Fruit fly (Drosophila melanogaster) whole organism, embryonic: ENCODE data around the gene cpb.

ENCODE experiments used
- BEAF-32 ChIP-seq: fragments of 200-800 bp; sonication (Bioruptor generic); optimal IDR thresholded peaks from 3 replicates; lab custom pipeline; 2017; ENCODE audit warnings: missing biosample characterization, missing genetic modification characterization, mild to moderate bottlenecking, moderate library complexity, missing genetic modification reagents
- CG10321 ChIP-seq: fragments of 200-800 bp; sonication (Bioruptor generic); IDR thresholded peaks from 2 replicates; pipeline ENCODE4 v1.3.6; 2022; ENCODE audit warnings: missing biosample characterization, missing genetic modification characterization
- CG13123 ChIP-seq: fragments of 200-800 bp; sonication (Bioruptor generic); optimal IDR thresholded peaks from 2 replicates; lab custom pipeline; 2016; ENCODE audit warnings: missing biosample characterization, missing genetic modification characterization
- CG13287 ChIP-seq: fragments of 200-800 bp; sonication (Bioruptor generic); IDR thresholded peaks from 2 replicates; pipeline ENCODE4 v1.3.6; 2022; ENCODE audit warnings: missing biosample characterization, missing genetic modification characterization; ENCODE audit not compliant: partially characterized antibody
- CG15514 ChIP-seq: fragments of 200-800 bp; sonication (Bioruptor generic); optimal IDR thresholded peaks from 3 replicates; lab custom pipeline; 2017; ENCODE audit warnings: missing biosample characterization, missing genetic modification characterization, mild to moderate bottlenecking, moderate library complexity, missing genetic modification reagents
- CG15601 ChIP-seq: fragments of 200-800 bp; sonication (Bioruptor generic); optimal IDR thresholded peaks from 3 replicates; lab custom pipeline; 2019; ENCODE audit warnings: missing biosample characterization, mild to moderate bottlenecking, missing genetic modification characterization, moderate library complexity
- CG17361 ChIP-seq: fragments of 200-800 bp; sonication (Bioruptor generic); IDR thresholded peaks from 3 replicates; pipeline ENCODE4 v1.3.6; 2022; ENCODE audit warnings: missing biosample characterization, missing genetic modification characterization
- CG17829 ChIP-seq: fragments of 200-800 bp; optimal IDR thresholded peaks from 2 replicates; lab custom pipeline; 2019; ENCODE audit warnings: missing biosample characterization, mild to moderate bottlenecking, missing genetic modification characterization, moderate library complexity
- CG2129 ChIP-seq: fragments of 200-800 bp; sonication (Bioruptor generic); IDR thresholded peaks from 2 replicates; pipeline ENCODE4 v1.3.6; 2022; ENCODE audit warnings: missing biosample characterization, missing genetic modification characterization; ENCODE audit not compliant: partially characterized antibody
- CG30403 ChIP-seq: fragments of 200-800 bp; sonication (Bioruptor generic); optimal IDR thresholded peaks from 3 replicates; lab custom pipeline; 2016; ENCODE audit warnings: missing biosample characterization, missing genetic modification characterization
- CG3281 ChIP-seq: fragments of 200-800 bp; sonication (Bioruptor generic); optimal IDR thresholded peaks from 3 replicates; lab custom pipeline; 2017; ENCODE audit warnings: missing biosample characterization, mild to moderate bottlenecking, missing genetic modification characterization
- CG3847 ChIP-seq: fragments of 200-800 bp; sonication (Bioruptor generic); IDR thresholded peaks from 2 replicates; pipeline ENCODE4 v1.3.6; 2022; ENCODE audit warnings: missing biosample characterization, missing genetic modification characterization
- CG3995 ChIP-seq: fragments of 200-800 bp; sonication (Bioruptor generic); optimal IDR thresholded peaks from 3 replicates; lab custom pipeline; 2016; ENCODE audit warnings: missing biosample characterization, missing genetic modification characterization
- CG4328 ChIP-seq: fragments of 200-800 bp; sonication (Bioruptor generic); optimal IDR thresholded peaks from 3 replicates; lab custom pipeline; 2017; ENCODE audit warnings: missing biosample characterization, missing genetic modification reagents, missing genetic modification characterization
- CG6175 ChIP-seq: fragments of 200-800 bp; sonication (Bioruptor generic); IDR thresholded peaks from 3 replicates; pipeline ENCODE4 v1.3.6; 2022; ENCODE audit warnings: missing biosample characterization, missing genetic modification characterization
- CG7987 ChIP-seq: fragments of 200-800 bp; sonication (Bioruptor generic); optimal IDR thresholded peaks from 2 replicates; lab custom pipeline; 2018; ENCODE audit warnings: missing biosample characterization, mild to moderate bottlenecking, missing genetic modification characterization, moderate library complexity
- CG8290 ChIP-seq, 3 experiments: fragments of 200-800 bp; sonication (Bioruptor generic); optimal IDR thresholded peaks; 2 replicates each; lab custom pipeline; 2016 to 2019; ENCODE audit warnings: missing biosample characterization in 3 of 3, missing genetic modification characterization in 3 of 3, mild to moderate bottlenecking in 2 of 3, moderate library complexity in 1 of 3
- CG8359 ChIP-seq: fragments of 200-800 bp; sonication (Bioruptor generic); optimal IDR thresholded peaks from 2 replicates; lab custom pipeline; 2017; ENCODE audit warnings: missing biosample characterization, mild to moderate bottlenecking, missing genetic modification characterization, borderline replicate concordance
- Dp ChIP-seq: fragments of 200-800 bp; sonication (Bioruptor generic); optimal IDR thresholded peaks from 2 replicates; lab custom pipeline; 2018; ENCODE audit warnings: missing biosample characterization, mild to moderate bottlenecking, missing genetic modification characterization, moderate library complexity
- ERR ChIP-seq: fragments of 200-800 bp; sonication (Bioruptor generic); optimal IDR thresholded peaks from 2 replicates; lab custom pipeline; 2016; ENCODE audit warnings: missing biosample characterization, missing genetic modification characterization
- Ets65A ChIP-seq: fragments of 200-800 bp; sonication (Bioruptor generic); peaks from one replicate; lab custom pipeline; 2016; ENCODE audit warnings: missing biosample characterization, missing genetic modification characterization
- HLH54F ChIP-seq: fragments of 200-800 bp; sonication (Bioruptor generic); optimal IDR thresholded peaks from 3 replicates; lab custom pipeline; 2016; ENCODE audit warnings: missing biosample characterization, missing genetic modification characterization
- Med ChIP-seq: fragments of 200-800 bp; sonication (Bioruptor generic); peaks from one replicate; lab custom pipeline; 2016; ENCODE audit warnings: missing biosample characterization, missing genetic modification characterization, mild to moderate bottlenecking, inconsistent platforms, moderate library complexity
- Oaz ChIP-seq: fragments of 200-800 bp; sonication (Bioruptor generic); IDR thresholded peaks from 2 replicates; pipeline ENCODE4 v1.3.6; 2022; ENCODE audit warnings: missing biosample characterization, missing genetic modification characterization
- ab ChIP-seq: fragments of 200-800 bp; sonication (Bioruptor generic); optimal IDR thresholded peaks from 2 replicates; lab custom pipeline; 2016; ENCODE audit warnings: missing biosample characterization, missing genetic modification characterization
- abd-A ChIP-seq: fragments of 200-800 bp; sonication (Bioruptor generic); optimal IDR thresholded peaks from 3 replicates; lab custom pipeline; 2019; ENCODE audit warnings: missing biosample characterization, mild to moderate bottlenecking, missing genetic modification characterization, moderate library complexity
- al ChIP-seq: fragments of 200-800 bp; sonication (Bioruptor generic); IDR thresholded peaks from 2 replicates; pipeline ENCODE4 v1.3.6; 2022; ENCODE audit warnings: missing biosample characterization, missing genetic modification characterization
- ash1 ChIP-seq: fragments of 200-800 bp; sonication (Bioruptor generic); optimal IDR thresholded peaks from 2 replicates; lab custom pipeline; 2018; ENCODE audit warnings: missing biosample characterization, mild to moderate bottlenecking, missing genetic modification characterization
- dpn ChIP-seq, 2 experiments: fragments of 200-800 bp; sonication (Bioruptor generic); optimal IDR thresholded peaks; 3 replicates each; lab custom pipeline; 2016; ENCODE audit warnings: missing biosample characterization in 2 of 2, missing genetic modification characterization in 2 of 2
- en ChIP-seq: fragments of 200-800 bp; sonication (Bioruptor generic); optimal IDR thresholded peaks from 2 replicates; lab custom pipeline; 2016; ENCODE audit warnings: missing biosample characterization, missing genetic modification characterization
- ham ChIP-seq: fragments of 200-800 bp; sonication (Bioruptor generic); IDR thresholded peaks from 2 replicates; pipeline ENCODE4 v1.3.6; 2022; ENCODE audit warnings: missing biosample characterization, missing genetic modification characterization
- jing ChIP-seq: fragments of 200-800 bp; sonication (Bioruptor generic); optimal IDR thresholded peaks from 2 replicates; lab custom pipeline; 2018; ENCODE audit warnings: missing biosample characterization, mild to moderate bottlenecking, missing genetic modification characterization
- kah ChIP-seq: fragments of 200-800 bp; sonication (Bioruptor generic); optimal IDR thresholded peaks from 2 replicates; lab custom pipeline; 2018; ENCODE audit warnings: missing biosample characterization, mild to moderate bottlenecking, missing genetic modification characterization
- lab ChIP-seq: fragments of 200-800 bp; sonication (Bioruptor generic); optimal IDR thresholded peaks from 3 replicates; lab custom pipeline; 2017; ENCODE audit warnings: missing biosample characterization, missing genetic modification characterization, mild to moderate bottlenecking, moderate library complexity, missing genetic modification reagents
- lbe ChIP-seq: fragments of 200-800 bp; sonication (Bioruptor generic); optimal IDR thresholded peaks from 2 replicates; lab custom pipeline; 2016; ENCODE audit warnings: missing biosample characterization, mild to moderate bottlenecking, missing genetic modification characterization
- mirr ChIP-seq: fragments of 200-800 bp; sonication (Bioruptor generic); optimal IDR thresholded peaks from 3 replicates; lab custom pipeline; 2018; ENCODE audit warnings: missing biosample characterization, mild to moderate bottlenecking, missing genetic modification characterization
- nom ChIP-seq: fragments of 200-800 bp; sonication (Bioruptor generic); optimal IDR thresholded peaks from 2 replicates; lab custom pipeline; 2017; ENCODE audit warnings: missing biosample characterization, missing genetic modification characterization, mild to moderate bottlenecking, moderate library complexity, missing genetic modification reagents
- oc ChIP-seq: fragments of 200-800 bp; sonication (Bioruptor generic); optimal IDR thresholded peaks from 2 replicates; lab custom pipeline; 2018; ENCODE audit warnings: missing biosample characterization, mild to moderate bottlenecking, missing genetic modification characterization, moderate library complexity
- onecut ChIP-seq: fragments of 200-800 bp; sonication (Bioruptor generic); IDR thresholded peaks from 2 replicates; pipeline ENCODE4 v1.3.6; 2022; ENCODE audit warnings: missing biosample characterization, missing genetic modification characterization
- pfk ChIP-seq: fragments of 200-800 bp; sonication (Bioruptor generic); optimal IDR thresholded peaks from 2 replicates; lab custom pipeline; 2018; ENCODE audit warnings: missing biosample characterization, mild to moderate bottlenecking, missing genetic modification characterization, moderate library complexity
- phol ChIP-seq: fragments of 200-800 bp; sonication (Bioruptor generic); optimal IDR thresholded peaks from 3 replicates; lab custom pipeline; 2018; ENCODE audit warnings: missing biosample characterization, mild to moderate bottlenecking, missing genetic modification characterization, moderate library complexity
- scrt ChIP-seq: fragments of 200-800 bp; sonication (Bioruptor generic); optimal IDR thresholded peaks from 2 replicates; lab custom pipeline; 2018; ENCODE audit warnings: missing biosample characterization, mild to moderate bottlenecking, missing genetic modification characterization, moderate library complexity
- sqz ChIP-seq: fragments of 200-800 bp; sonication (Bioruptor generic); optimal IDR thresholded peaks from 3 replicates; lab custom pipeline; 2018; ENCODE audit warnings: missing biosample characterization, mild to moderate bottlenecking, missing genetic modification characterization
- ssp ChIP-seq: fragments of 200-800 bp; sonication (Bioruptor generic); IDR thresholded peaks from 2 replicates; pipeline ENCODE4 v1.3.6; 2022; ENCODE audit warnings: missing biosample characterization, missing genetic modification characterization
- zfh1 ChIP-seq: fragments of 200-800 bp; sonication (Bioruptor generic); IDR thresholded peaks from 3 replicates; pipeline ENCODE4 v1.3.6; 2022; ENCODE audit warnings: missing biosample characterization, missing genetic modification characterization

cpb gene

DNA sequence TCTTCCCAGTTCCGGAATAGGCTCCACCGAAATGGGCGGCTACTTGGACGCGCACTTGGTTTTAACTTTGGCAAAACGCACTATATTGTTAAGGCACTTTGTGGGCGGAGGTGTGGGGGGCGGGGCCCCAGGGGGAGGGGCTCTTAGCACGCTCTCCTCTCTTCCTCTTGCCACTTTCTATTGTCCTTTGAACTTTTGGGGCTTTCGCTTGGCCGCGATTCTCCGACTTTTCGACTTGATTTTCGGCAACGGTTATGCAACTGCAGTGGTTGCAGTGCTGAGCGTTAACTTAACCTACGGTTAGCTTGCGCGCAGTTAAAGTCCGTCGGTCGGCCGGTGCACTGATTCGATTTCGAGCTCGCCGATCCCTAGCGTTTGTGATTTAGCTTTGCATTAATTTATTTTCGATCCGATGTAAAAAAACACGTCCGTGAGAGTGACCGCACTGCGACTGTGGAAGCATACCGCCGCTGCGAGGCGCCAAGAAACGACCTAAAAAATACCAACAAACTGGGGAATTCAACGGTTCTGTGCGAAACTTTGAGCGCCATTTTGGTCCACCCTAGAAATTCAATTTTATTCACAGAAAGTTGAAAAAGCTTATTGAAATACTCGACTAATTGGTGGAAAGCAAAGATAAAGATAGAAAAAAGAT is 19.4 kb downstream of the cpb start, which contains the start of gene Rim2 (continued):
- TF ChIP-seq dpn (GFP tag; optimal IDR thresholded peaks at IDR 0.05; lab: Kevin White, UChicago) (peak in 1 of 2 experiments; percentile 21), al (GFP tag; lab: Robert Waterston, UW) (no peak), CG13287 (GFP tag; lab: Robert Waterston, UW) (peak; percentile 40; the same call in 1 of the 2 replicates), abd-A (tag; lab: Kevin White, UChicago) (peak; percentile 14), CG30403 (GFP tag; lab: Kevin White, UChicago) (no peak), CG13123 (GFP tag; lab: Kevin White, UChicago) (no peak), scrt (peak; percentile 11), CG15514 (GFP tag; lab: Kevin White, UChicago) (peak; percentile 80)

DNA sequence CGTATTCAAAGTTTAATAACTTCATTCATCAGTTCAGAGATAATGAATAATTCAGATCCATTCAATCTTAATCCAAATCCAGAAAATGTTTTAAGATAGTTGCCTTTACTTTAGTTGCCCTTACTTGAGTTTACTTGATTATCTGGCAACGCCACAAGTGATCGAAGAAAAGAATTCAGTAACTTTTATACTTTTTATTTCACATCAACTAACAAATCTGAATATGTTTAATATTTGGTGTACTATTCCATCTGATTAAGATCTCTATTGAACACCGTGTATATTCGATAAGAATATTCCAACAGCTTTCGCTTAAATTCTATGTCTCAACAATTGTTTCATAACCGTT is 19.9 kb downstream of the cpb start:
- TF ChIP-seq Dp, result peak; percentile 11
- peak; percentile 86 for TF ChIP-seq CG15601 (tag; lab: Kevin White, UChicago)
- no peak for TF ChIP-seq CG3847 (GFP tag; lab: Robert Waterston, UW)
- TF ChIP-seq CG6175 (GFP tag; lab: Robert Waterston, UW), result no peak
- no peak for TF ChIP-seq en
- TF ChIP-seq BEAF-32 (GFP tag; lab: Kevin White, UChicago), result peak; percentile 6
- TF ChIP-seq lbe, result peak; percentile 29
- no peak for TF ChIP-seq ham (GFP tag; lab: Robert Waterston, UW)

DNA sequence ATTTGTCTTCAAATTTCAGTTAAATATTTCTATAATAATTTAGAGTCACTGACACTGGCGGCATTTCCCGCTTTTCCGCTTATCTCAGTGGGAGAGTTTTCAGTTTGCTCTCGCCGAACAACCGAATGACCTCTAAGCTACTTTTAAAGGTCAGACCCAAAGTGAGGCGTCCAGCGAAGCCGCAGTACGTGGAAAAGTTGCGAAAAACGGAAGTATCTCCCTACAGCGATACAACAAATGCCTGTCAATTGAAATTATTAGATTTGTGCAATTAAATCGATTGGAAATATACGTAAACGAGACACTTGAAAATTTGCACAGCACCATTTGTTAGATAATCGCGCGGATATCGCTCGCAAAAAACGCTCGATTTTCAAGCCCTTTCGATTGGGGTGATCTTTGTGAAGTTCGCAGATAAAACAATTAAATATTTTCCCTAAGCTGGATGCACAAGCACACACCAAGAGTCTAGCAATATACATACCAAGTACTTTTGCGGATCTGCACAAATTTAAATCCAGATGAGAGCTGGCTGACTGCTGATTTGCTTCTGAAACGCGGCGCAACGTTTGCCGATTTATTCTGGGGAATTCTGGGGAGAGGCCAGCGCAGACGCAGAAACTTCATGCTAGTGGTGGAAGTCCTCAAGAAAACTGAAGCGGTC is 22.6 kb downstream of the cpb start:
- TF ChIP-seq abd-A (tag; lab: Kevin White, UChicago), result no peak
- peak; percentile 95 for TF ChIP-seq CG17829 (tag; lab: Kevin White, UChicago)
- TF ChIP-seq pfk (GFP tag; lab: Kevin White, UChicago), result peak; percentile 76
- peak; percentile 81 for TF ChIP-seq CG8290 (GFP tag; optimal IDR thresholded peaks at IDR 0.05; lab: Kevin White, UChicago)
- no peak for TF ChIP-seq CG8290 (tag; optimal IDR thresholded peaks at IDR 0.05; lab: Kevin White, UChicago)
- TF ChIP-seq CG10321 (GFP tag; lab: Robert Waterston, UW), result no peak
- no peak for TF ChIP-seq sqz (GFP tag; lab: Kevin White, UChicago)
- TF ChIP-seq ERR (GFP tag; lab: Kevin White, UChicago), result peak; percentile 98
- TF ChIP-seq mirr (GFP tag; lab: Kevin White, UChicago), result peak; percentile 90
- TF ChIP-seq ab (GFP tag; lab: Kevin White, UChicago), result peak; percentile 45
- peak; percentile 92 for TF ChIP-seq phol
- no peak for TF ChIP-seq ssp
- peak; percentile 7 for TF ChIP-seq Ets65A (GFP tag; lab: Kevin White, UChicago)
- peak; percentile 98 for TF ChIP-seq lab
- TF ChIP-seq onecut (GFP tag; lab: Robert Waterston, UW), result no peak
- peak; percentile 96 for TF ChIP-seq nom (GFP tag; lab: Kevin White, UChicago)
- TF ChIP-seq zfh1 (GFP tag; lab: Robert Waterston, UW), result no peak
- no peak for TF ChIP-seq CG2129
- peak; percentile 97 for TF ChIP-seq CG3281 (GFP tag; lab: Kevin White, UChicago)
- TF ChIP-seq Oaz, result no peak
- peak; percentile 72 for TF ChIP-seq CG8359 (GFP tag; lab: Kevin White, UChicago)
- peak; percentile 77 for TF ChIP-seq ash1 (GFP tag; lab: Kevin White, UChicago)
- TF ChIP-seq HLH54F (GFP tag; lab: Kevin White, UChicago), result no peak
- no peak for TF ChIP-seq jing (GFP tag; lab: Kevin White, UChicago)
- TF ChIP-seq CG7987 (GFP tag; lab: Kevin White, UChicago), result peak; percentile 79
- peak; percentile 86 for TF ChIP-seq kah (GFP tag; lab: Kevin White, UChicago)
- no peak for TF ChIP-seq Med (GFP tag; lab: Kevin White, UChicago)
- TF ChIP-seq CG3995, result peak; percentile 70
- TF ChIP-seq CG4328, result no peak
- TF ChIP-seq oc, result no peak
- peak; percentile 94; the same call in 1 of the 3 replicates for TF ChIP-seq CG17361 (GFP tag; lab: Robert Waterston, UW)
